Fruit fly (Drosophila melanogaster): ENCODE measurements around the gene Naa60.

The Naa60 gene

dm6 chr3L:9692892-9693551, 33.7 kb upstream of the Naa60 start (continued):
- TF ChIP-seq sim (GFP tag; IDR thresholded peaks at IDR 0.05): peak; percentile 51; the same call in 1 of the 2 replicates
- TF ChIP-seq lab (GFP tag; optimal IDR thresholded peaks at IDR 0.05): peak; percentile 97
- TF ChIP-seq CG11093 (GFP tag; IDR thresholded peaks at IDR 0.05): peak; percentile 88
- peak; percentile 68 for TF ChIP-seq Lim3 (GFP tag; IDR thresholded peaks at IDR 0.05)
- TF ChIP-seq mld (GFP tag; IDR thresholded peaks at IDR 0.05; ENCODE audit: partially characterized antibody): no peak
- peak; percentile 96 for TF ChIP-seq CG11504 (tag; optimal IDR thresholded peaks at IDR 0.05)
- TF ChIP-seq stwl (tag; optimal IDR thresholded peaks at IDR 0.05): no peak
- TF ChIP-seq Ptx1 (GFP tag; IDR thresholded peaks at IDR 0.05): peak; percentile 93
- TF ChIP-seq btn (GFP tag; optimal IDR thresholded peaks at IDR 0.05): peak; percentile 90
- peak in 1 of 3 experiments; percentile 95 for TF ChIP-seq lola (GFP tag; optimal IDR thresholded peaks at IDR 0.05)
- peak; percentile 93 for TF ChIP-seq crc (GFP tag; optimal IDR thresholded peaks at IDR 0.05)
- 0 out of 4 replicates have a peak, but pooled peaks have one; percentile 16 for TF ChIP-seq chinmo (GFP tag; IDR thresholded peaks at IDR 0.05; ENCODE audit: partially characterized antibody)
- TF ChIP-seq Nf-YA (GFP tag; IDR thresholded peaks at IDR 0.05): peak; percentile 71
- TF ChIP-seq CG33557 (GFP tag; optimal IDR thresholded peaks at IDR 0.05): peak; percentile 91
- peak; percentile 78 for TF ChIP-seq lbe (GFP tag; optimal IDR thresholded peaks at IDR 0.05)
- TF ChIP-seq phol (tag; optimal IDR thresholded peaks at IDR 0.05): peak; percentile 97
- peak; percentile 90 for TF ChIP-seq CG32767 (GFP tag; IDR thresholded peaks at IDR 0.05)
- peak; percentile 61 to 67 for TF ChIP-seq insv (GFP tag; optimal IDR thresholded peaks at IDR 0.05)
- peak; percentile 63 for TF ChIP-seq CG4707 (GFP tag; optimal IDR thresholded peaks at IDR 0.05)
- peak; percentile 64 for TF ChIP-seq sug (tag; optimal IDR thresholded peaks at IDR 0.05)
- peak; percentile 86 for TF ChIP-seq CG32772 (GFP tag; IDR thresholded peaks at IDR 0.05)
- TF ChIP-seq crp (GFP tag; optimal IDR thresholded peaks at IDR 0.05): peak in 1 of 2 experiments; percentile 66
- peak; percentile 98 for TF ChIP-seq Oli (tag; optimal IDR thresholded peaks at IDR 0.05)
- peak in 1 of 2 experiments; percentile 68 for TF ChIP-seq Trl (optimal IDR thresholded peaks at IDR 0.05)
- TF ChIP-seq Trl (GFP tag; optimal IDR thresholded peaks at IDR 0.05): peak; percentile 95
- peak; percentile 63; the same call in 1 of the 2 replicates for TF ChIP-seq dan (GFP tag; IDR thresholded peaks at IDR 0.05)
- peak; percentile 93 for TF ChIP-seq HmgZ (tag; optimal IDR thresholded peaks at IDR 0.05)
- TF ChIP-seq pzg (GFP tag; optimal IDR thresholded peaks at IDR 0.05): peak; percentile 9
- TF ChIP-seq Dip3 (GFP tag; optimal IDR thresholded peaks at IDR 0.05): peak; percentile 96
- peak; percentile 95 to 97 for TF ChIP-seq Hr51 (GFP tag; optimal IDR thresholded peaks at IDR 0.05)
- peak; percentile 92 for TF ChIP-seq sob (GFP tag; IDR thresholded peaks at IDR 0.05)
- peak; percentile 98 for TF ChIP-seq tio (GFP tag; optimal IDR thresholded peaks at IDR 0.05)
- peak; percentile 89 for TF ChIP-seq esg (GFP tag; conservative IDR thresholded peaks at IDR 0.05)
- TF ChIP-seq CG7786 (GFP tag; optimal IDR thresholded peaks at IDR 0.05): peak; percentile 97
- TF ChIP-seq CG16815 (GFP tag; optimal IDR thresholded peaks at IDR 0.05): peak; percentile 96
- TF ChIP-seq ken (GFP tag; IDR thresholded peaks at IDR 0.05): peak; percentile 77
- TF ChIP-seq sc (optimal IDR thresholded peaks at IDR 0.05): no peak
- TF ChIP-seq sc (GFP tag; optimal IDR thresholded peaks at IDR 0.05): peak; percentile 95
- peak; percentile 85 for TF ChIP-seq CG8281 (tag; optimal IDR thresholded peaks at IDR 0.05)
- TF ChIP-seq bbx (GFP tag; IDR thresholded peaks at IDR 0.05; ENCODE audit: partially characterized antibody): no peak
- TF ChIP-seq kah (GFP tag; optimal IDR thresholded peaks at IDR 0.05): no peak
- peak; percentile 96 for TF ChIP-seq CG8944 (GFP tag; optimal IDR thresholded peaks at IDR 0.05)
- TF ChIP-seq CG10366 (GFP tag; IDR thresholded peaks at IDR 0.05): peak; percentile 86
- peak; percentile 85 for TF ChIP-seq gcm (GFP tag; optimal IDR thresholded peaks at IDR 0.05)
- peak; percentile 66 for TF ChIP-seq CG1024 (GFP tag; IDR thresholded peaks at IDR 0.05)
- TF ChIP-seq CG13894 (tag; optimal IDR thresholded peaks at IDR 0.05): peak; percentile 82
- peak; percentile 97 for TF ChIP-seq Meics (GFP tag; optimal IDR thresholded peaks at IDR 0.05)
- TF ChIP-seq CG10431 (GFP tag; optimal IDR thresholded peaks at IDR 0.05): peak; percentile 84
- peak; percentile 84 for TF ChIP-seq ttk (GFP tag; IDR thresholded peaks at IDR 0.05)
